Worm (Caenorhabditis elegans): ENCODE measurements around the gene T24E12.1.

ce11 chrII:3779463-3779862, 5.9 kb upstream of the T24E12.1 start, which contains the start of gene T24E12.11:
- TF ChIP-seq pes-1 (GFP tag; IDR thresholded peaks at IDR 0.05) (no peak), ama-1 (optimal IDR thresholded peaks at IDR 0.05) (no peak), B0310.2 (tag; optimal IDR thresholded peaks at IDR 0.05) (no peak), hmbx-1 (tag; optimal IDR thresholded peaks at IDR 0.05) (no peak), tbx-11 (GFP tag; IDR thresholded peaks at IDR 0.05) (no peak), flt-1 (GFP tag; IDR thresholded peaks at IDR 0.05) (no peak), tbx-37 (GFP tag; conservative IDR thresholded peaks at IDR 0.05) (no peak), ceh-13 (GFP tag; optimal IDR thresholded peaks at IDR 0.05) (no peak), ceh-36 (tag; optimal IDR thresholded peaks at IDR 0.05) (no peak), sea-1 (GFP tag; conservative IDR thresholded peaks at IDR 0.05) (no peak), hnd-1 (tag; optimal IDR thresholded peaks at IDR 0.05) (no peak), scrt-1 (GFP tag; IDR thresholded peaks at IDR 0.05) (no peak), F13C5.2 (tag; optimal IDR thresholded peaks at IDR 0.05) (no peak)
